Worm (Caenorhabditis elegans) whole organism, midembryonic: Measurements from ENCODE around the gene Y116F11B.8.

Experiments used
- cog-1 ChIP-seq: sonication (generic microtip); optimal IDR thresholded peaks from 2 replicates; lab custom pipeline; 2016; ENCODE audit warnings: missing genetic modification characterization, missing compliant biosample characterization
- ztf-23 ChIP-seq: fragments of 200-800 bp; sonication (Bioruptor generic); IDR thresholded peaks from 2 replicates; pipeline ENCODE4 v1.3.6; 2022; ENCODE audit warnings: missing genetic modification reagents, missing genetic modification characterization, missing compliant biosample characterization

- TF ChIP-seq ztf-23 (no peak), cog-1 (tag; lab: Kevin White, UChicago) (no peak)
Observed at ce11 chrV:19822093-19822492, 35.3 kb upstream of the Y116F11B.8 start, which contains the start of gene Y116F11B.17.
